Worm (Caenorhabditis elegans): ENCODE results near the gene ave-1.

Gene ave-1

ce11 chrIII:1495863-1496445, at the start of gene ave-1, which contains the start of gene M01G5.1:
ave-1 (minus strand) TSS chrIII:1495975.
M01G5.1 (plus strand) TSS chrIII:1496401.
- TF ChIP-seq flt-1 (GFP tag; IDR thresholded peaks at IDR 0.05): no peak
- no peak for TF ChIP-seq cog-1 (tag; optimal IDR thresholded peaks at IDR 0.05)

DNA sequence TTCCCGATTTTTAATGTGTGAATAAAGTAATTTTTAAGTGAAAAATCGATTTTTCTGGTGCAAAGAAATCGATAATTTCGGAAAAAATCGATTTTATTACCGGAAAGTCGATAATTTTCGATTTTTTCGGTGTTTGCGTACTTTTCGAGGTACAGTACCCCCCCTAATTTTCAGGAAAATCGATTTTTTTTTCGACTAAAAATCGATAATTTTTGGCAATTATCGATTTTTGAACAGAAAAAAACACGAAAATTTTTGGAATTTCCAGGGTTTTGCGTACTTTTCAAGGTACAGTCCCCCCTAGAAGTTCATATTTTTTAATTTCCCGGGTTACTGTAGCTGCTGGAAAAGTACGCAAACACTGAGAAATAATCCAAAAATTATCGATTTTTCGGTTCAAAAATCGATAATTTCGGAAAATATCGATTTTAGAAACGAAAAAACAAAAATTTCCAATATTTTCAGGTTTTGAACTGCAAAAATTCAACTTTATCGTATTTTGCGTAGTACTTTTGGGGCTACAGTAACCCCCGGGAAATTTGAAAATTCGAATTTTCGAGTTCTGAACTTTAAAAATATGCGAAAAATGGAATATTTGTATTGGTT, 47.7 kb upstream of the ave-1 start:
- TF ChIP-seq ztf-29 (GFP tag; IDR thresholded peaks at IDR 0.05) (no peak), T22C8.4 (GFP tag; IDR thresholded peaks at IDR 0.05) (peak; percentile 51; the same call in 1 of the 2 replicates)

DNA sequence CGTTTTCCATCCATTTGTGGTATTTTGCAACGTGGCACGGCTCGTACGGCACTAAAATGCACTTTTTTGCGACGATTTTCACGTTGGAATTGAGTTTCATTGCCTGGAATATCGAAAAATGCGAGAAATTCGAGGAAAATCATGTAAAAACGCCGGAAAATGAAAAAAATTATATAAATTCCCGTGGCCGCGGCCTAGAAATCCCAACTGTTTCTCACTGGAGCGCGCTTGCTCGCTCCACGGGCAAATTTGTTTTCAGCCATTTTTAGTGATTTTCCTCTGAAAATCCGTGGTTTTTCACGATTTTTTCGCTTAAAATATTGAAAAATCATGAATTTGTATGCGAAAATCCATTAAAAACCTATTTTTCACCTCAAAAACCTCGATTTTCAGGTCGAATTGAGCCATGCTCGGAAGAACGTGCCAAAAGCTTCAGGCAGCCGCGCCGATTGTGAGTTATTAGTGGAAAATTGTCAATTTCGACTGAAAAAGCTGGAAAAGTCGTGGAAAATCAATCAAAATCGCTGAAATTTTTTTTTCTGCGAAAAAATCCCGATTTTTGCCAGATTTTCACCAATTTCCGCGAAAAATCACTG, 44.4 kb upstream of the ave-1 start, which contains the start of the genes Y67D2.5 and cisd-3.2:
TSS of gene Y67D2.5 (minus strand) at position 145 of the 596 bp plus-strand sequence.
TSS of gene cisd-3.2 (plus strand) at position 394 of the 596 bp plus-strand sequence.
- TF ChIP-seq ztf-29 (GFP tag; IDR thresholded peaks at IDR 0.05) (no peak), tab-1 (GFP tag; IDR thresholded peaks at IDR 0.05) (no peak), cog-1 (tag; optimal IDR thresholded peaks at IDR 0.05) (no peak), ztf-23 (GFP tag; IDR thresholded peaks at IDR 0.05) (no peak), klf-2 (GFP tag; conservative IDR thresholded peaks at IDR 0.05) (no peak), flt-1 (GFP tag; IDR thresholded peaks at IDR 0.05) (no peak)

DNA sequence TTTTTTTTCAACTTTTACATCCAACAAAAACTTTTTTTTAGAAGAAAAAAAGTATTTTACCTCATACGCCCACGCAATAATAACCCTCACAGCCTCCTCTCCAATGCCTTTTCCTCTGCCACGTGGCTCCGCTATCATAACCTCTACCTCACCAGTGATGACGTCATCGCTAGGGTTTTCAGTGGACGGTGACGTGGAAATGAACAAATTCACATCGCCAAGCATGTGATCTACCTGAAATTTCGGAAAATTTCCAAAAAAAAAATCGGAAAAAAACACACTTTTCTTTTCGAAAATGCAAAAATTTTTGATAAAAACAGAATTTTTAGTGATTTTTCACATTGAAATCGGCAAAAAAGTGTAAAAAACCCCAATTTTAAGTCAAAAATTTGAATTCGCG, 43.6 kb upstream of the ave-1 start:
- TF ChIP-seq flt-1 (GFP tag; IDR thresholded peaks at IDR 0.05): no peak
- no peak for TF ChIP-seq med-1 (GFP tag; optimal IDR thresholded peaks at IDR 0.05; ENCODE audit: insufficient read depth)
- TF ChIP-seq klf-2 (GFP tag; conservative IDR thresholded peaks at IDR 0.05): no peak
- TF ChIP-seq ztf-29 (GFP tag; IDR thresholded peaks at IDR 0.05): no peak
- TF ChIP-seq ref-1 (GFP tag; conservative IDR thresholded peaks at IDR 0.05): no peak
- TF ChIP-seq cog-1 (tag; optimal IDR thresholded peaks at IDR 0.05): no peak
- TF ChIP-seq tab-1 (GFP tag; IDR thresholded peaks at IDR 0.05): no peak
- no peak for TF ChIP-seq T22C8.4 (GFP tag; IDR thresholded peaks at IDR 0.05)
- TF ChIP-seq ztf-23 (GFP tag; IDR thresholded peaks at IDR 0.05): no peak

DNA sequence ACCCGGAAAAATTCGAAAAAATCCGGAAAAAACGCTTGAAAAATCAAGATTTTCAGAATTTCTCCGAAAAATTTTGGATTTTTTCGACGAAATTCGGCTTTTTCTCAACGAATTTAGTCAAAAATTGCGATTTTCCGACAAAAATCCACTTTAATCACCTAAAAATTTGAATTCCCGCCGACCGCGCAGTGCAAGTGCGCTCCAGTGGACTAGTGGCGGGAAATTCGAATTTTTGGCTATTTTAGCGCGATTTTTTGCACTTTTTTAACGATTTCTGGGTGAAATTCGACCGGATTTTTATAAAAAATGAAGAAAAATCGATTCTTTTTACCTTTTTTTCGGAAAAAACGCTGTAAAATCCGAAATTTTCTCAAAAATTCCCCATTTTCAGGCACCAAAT, 38.7 kb upstream of the ave-1 start:
- TF ChIP-seq ztf-23 (GFP tag; IDR thresholded peaks at IDR 0.05) (no peak), T22C8.4 (GFP tag; IDR thresholded peaks at IDR 0.05) (no peak), flt-1 (GFP tag; IDR thresholded peaks at IDR 0.05) (no peak), ztf-29 (GFP tag; IDR thresholded peaks at IDR 0.05) (no peak), tab-1 (GFP tag; IDR thresholded peaks at IDR 0.05) (no peak), ref-1 (GFP tag; conservative IDR thresholded peaks at IDR 0.05) (no peak), klf-2 (GFP tag; conservative IDR thresholded peaks at IDR 0.05) (no peak)

- TF ChIP-seq tab-1 (GFP tag; IDR thresholded peaks at IDR 0.05) (no peak), ref-1 (GFP tag; conservative IDR thresholded peaks at IDR 0.05) (no peak), cog-1 (tag; optimal IDR thresholded peaks at IDR 0.05) (no peak), ztf-29 (GFP tag; IDR thresholded peaks at IDR 0.05) (no peak), T22C8.4 (GFP tag; IDR thresholded peaks at IDR 0.05) (no peak), flt-1 (GFP tag; IDR thresholded peaks at IDR 0.05) (0 out of 2 replicates have a peak, but pooled peaks have one; percentile 30)
Observed at ce11 chrIII:1533615-1534014, 37.8 kb upstream of the ave-1 start, which contains the start of gene mtg-1. mtg-1 (plus strand) TSS chrIII:1533774.

DNA sequence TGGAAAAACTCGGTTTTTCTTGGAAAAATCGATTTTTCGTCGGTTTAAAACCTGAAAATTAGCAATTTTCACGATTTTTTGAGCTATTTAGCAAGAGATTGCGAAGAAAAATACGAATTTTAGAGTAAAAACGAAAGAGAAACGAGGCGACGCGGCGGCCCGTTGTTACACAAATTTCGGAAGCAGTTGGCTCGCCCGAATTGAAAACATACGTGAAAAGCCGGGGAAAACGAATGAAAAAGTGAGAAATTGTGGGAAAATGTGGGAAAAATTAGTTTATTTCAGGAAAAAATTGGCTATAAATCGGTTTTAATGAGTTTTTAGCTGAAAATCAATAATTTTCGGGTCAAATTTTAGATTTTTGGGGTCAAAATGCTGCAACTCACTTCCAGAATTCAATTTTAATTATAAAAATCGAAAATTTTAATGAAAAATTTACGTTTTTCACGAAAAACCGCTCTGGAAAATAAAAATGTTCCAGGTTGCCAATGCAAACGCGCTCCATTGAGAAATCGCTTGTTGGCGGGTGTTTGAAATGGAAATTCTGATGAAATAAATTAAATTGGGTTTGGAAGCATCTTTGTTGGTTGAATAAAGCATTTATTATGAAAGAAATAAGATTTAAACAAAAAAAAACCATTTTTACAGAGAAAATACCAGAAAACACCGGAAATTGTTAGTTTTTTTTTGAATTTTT, 37.1 kb upstream of the ave-1 start, which contains the start of gene snf-6:
TSS of gene snf-6 (minus strand) at position 51 of the 697 bp plus-strand sequence.
- TF ChIP-seq med-1 (GFP tag; optimal IDR thresholded peaks at IDR 0.05; ENCODE audit: insufficient read depth) (no peak), T22C8.4 (GFP tag; IDR thresholded peaks at IDR 0.05) (no peak), tab-1 (GFP tag; IDR thresholded peaks at IDR 0.05) (no peak), cog-1 (tag; optimal IDR thresholded peaks at IDR 0.05) (no peak), ref-1 (GFP tag; conservative IDR thresholded peaks at IDR 0.05) (no peak), ztf-29 (GFP tag; IDR thresholded peaks at IDR 0.05) (no peak), klf-2 (GFP tag; conservative IDR thresholded peaks at IDR 0.05) (no peak), ztf-23 (GFP tag; IDR thresholded peaks at IDR 0.05) (no peak)

DNA sequence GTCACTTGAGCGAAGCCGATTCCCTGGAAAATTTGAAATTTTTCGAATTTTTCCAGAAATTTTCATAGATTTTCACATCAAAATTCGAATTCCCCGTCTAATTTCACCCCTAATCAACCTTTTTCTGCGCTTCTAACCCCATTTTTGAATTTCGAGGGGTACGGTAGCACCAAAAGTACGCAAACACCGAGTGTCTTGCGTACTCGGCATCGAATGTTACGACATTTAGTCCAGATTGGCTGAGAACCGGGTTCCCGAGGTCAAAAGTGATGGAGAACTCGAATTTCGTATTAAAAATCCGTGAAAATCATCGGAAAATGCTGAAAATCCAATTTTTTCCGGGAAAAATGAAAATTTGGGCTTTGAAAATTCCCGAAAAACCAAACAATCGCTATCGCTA, 32.6 kb upstream of the ave-1 start:
- TF ChIP-seq ztf-23 (GFP tag; IDR thresholded peaks at IDR 0.05): no peak

- TF ChIP-seq klf-2 (GFP tag; conservative IDR thresholded peaks at IDR 0.05) (no peak), cog-1 (tag; optimal IDR thresholded peaks at IDR 0.05) (no peak), ref-1 (GFP tag; conservative IDR thresholded peaks at IDR 0.05) (no peak)
Observed at ce11 chrIII:1519906-1520305, 24.1 kb upstream of the ave-1 start.

ce11 chrIII:1517893-1518292, 22.1 kb upstream of the ave-1 start, which contains the start of gene tmem-120:
tmem-120 (minus strand) TSS chrIII:1517993.
- no peak for TF ChIP-seq flt-1 (GFP tag; IDR thresholded peaks at IDR 0.05)
- no peak for TF ChIP-seq med-1 (GFP tag; optimal IDR thresholded peaks at IDR 0.05; ENCODE audit: insufficient read depth)
- no peak for TF ChIP-seq tab-1 (GFP tag; IDR thresholded peaks at IDR 0.05)
- no peak for TF ChIP-seq ztf-29 (GFP tag; IDR thresholded peaks at IDR 0.05)
- TF ChIP-seq cog-1 (tag; optimal IDR thresholded peaks at IDR 0.05): no peak
- no peak for TF ChIP-seq ref-1 (GFP tag; conservative IDR thresholded peaks at IDR 0.05)
- TF ChIP-seq ztf-23 (GFP tag; IDR thresholded peaks at IDR 0.05): no peak
- TF ChIP-seq T22C8.4 (GFP tag; IDR thresholded peaks at IDR 0.05): no peak
- no peak for TF ChIP-seq klf-2 (GFP tag; conservative IDR thresholded peaks at IDR 0.05)

All from whole organism, midembryonic.